Worm (Caenorhabditis elegans): ENCODE data around the gene lyst-1.

DNA sequence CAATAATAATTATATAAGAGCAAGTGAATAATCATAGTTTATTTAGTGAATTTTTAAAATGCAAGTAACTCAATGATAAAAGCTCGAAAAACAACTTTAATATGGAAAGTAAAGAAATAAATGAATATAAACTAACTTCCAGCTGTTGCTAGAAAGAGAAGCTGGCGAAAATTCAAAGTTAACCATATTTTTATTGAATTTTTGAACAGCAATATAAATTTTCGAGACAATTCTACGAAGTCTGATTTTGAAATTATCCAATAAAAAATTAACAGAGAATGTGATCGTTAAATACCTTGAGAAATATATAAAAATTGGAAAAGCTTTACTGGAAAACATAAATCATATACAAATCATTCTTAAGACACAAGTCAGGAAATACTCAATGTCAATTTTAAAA is 45.6 kb upstream of the lyst-1 start:
- TF ChIP-seq him-1 (tag; optimal IDR thresholded peaks at IDR 0.05) (no peak), W03F9.2 (tag; optimal IDR thresholded peaks at IDR 0.05) (no peak)
